Fruit fly (Drosophila melanogaster) S2 (cell line): ENCODE measurements around the gene CG15912.

Source experiments
- CG8478 ChIP-seq: fragments of >200 bp; optimal IDR thresholded peaks from 2 replicates; lab custom pipeline; 2018
- CTCF ChIP-seq, 2 experiments: fragments of >200 bp; optimal IDR thresholded peaks; 2 replicates each; lab custom pipeline; 2018

DNA sequence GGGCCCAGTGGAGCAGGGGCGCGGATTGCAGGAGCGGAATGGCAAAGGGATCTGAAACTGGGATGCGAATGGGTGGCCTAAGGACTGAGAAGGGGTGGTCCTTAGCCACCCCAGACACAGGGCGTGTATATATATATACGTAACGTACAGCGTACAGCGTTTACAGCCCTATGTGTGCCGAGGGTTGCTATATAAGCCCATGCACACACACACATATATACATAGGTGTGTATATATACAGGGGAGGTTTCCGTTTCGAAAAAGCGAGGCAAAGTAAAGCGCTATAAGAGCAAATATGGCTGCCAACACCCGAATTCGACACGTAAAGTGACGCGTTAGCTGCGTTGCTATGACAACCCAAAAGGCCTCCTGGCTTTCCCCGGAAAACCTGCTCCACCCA is 22.1 kb upstream of the CG15912 start:
- no peak for TF ChIP-seq CTCF (optimal IDR thresholded peaks at IDR 0.05; lab: Kevin White, UChicago)
- no peak for TF ChIP-seq CG8478 (lab: Kevin White, UChicago)
